Worm (Caenorhabditis elegans): Measurements from ENCODE around the gene C30B5.2.

DNA sequence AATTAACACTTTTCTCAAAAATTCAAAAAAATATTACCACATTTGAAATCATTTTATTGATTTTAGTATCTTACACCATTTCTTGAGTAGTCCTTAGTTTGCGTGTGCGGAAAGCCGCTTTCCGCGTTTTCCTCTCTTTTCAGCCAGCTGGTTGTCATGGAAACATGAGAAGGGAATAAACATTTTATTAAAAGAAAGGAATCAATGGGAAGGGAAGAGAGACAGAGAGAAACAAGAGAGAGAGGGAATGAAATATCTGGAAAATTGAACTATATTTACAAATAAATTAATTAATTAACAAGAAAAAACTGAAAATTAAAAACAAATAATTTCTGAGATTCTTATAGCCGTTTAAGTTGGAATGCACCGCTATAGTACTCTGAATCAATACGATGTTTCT is 22.4 kb downstream of the C30B5.2 start, which contains the start of gene mks-2:
- no peak for TF ChIP-seq hlh-13 (GFP tag; optimal IDR thresholded peaks at IDR 0.05)
- TF ChIP-seq elt-2 (tag; optimal IDR thresholded peaks at IDR 0.05), result no peak
- no peak for TF ChIP-seq ets-4 (tag; optimal IDR thresholded peaks at IDR 0.05)
- no peak for TF ChIP-seq tbx-7 (tag; optimal IDR thresholded peaks at IDR 0.05)
- TF ChIP-seq pha-4 (tag; optimal IDR thresholded peaks at IDR 0.05), result no peak
- TF ChIP-seq hlh-30 (tag; optimal IDR thresholded peaks at IDR 0.05; ENCODE audit: insufficient read depth), result no peak
